Fruit fly (Drosophila melanogaster): ENCODE measurements around the gene CG9312.

The CG9312 gene

dm6 chr3R:13797269-13797677, 31.7 kb downstream of the CG9312 start (continued):
- peak in 1 of 3 experiments; percentile 26 for TF ChIP-seq lola (GFP tag; optimal IDR thresholded peaks at IDR 0.05)
- no peak for TF ChIP-seq CG6791 (GFP tag; IDR thresholded peaks at IDR 0.05; ENCODE audit: partially characterized antibody)
- TF ChIP-seq HLHmδ (GFP tag; optimal IDR thresholded peaks at IDR 0.05): peak; percentile 27
- peak; percentile 22 for TF ChIP-seq CG7556 (GFP tag; optimal IDR thresholded peaks at IDR 0.05)
- no peak for TF ChIP-seq CG10366 (GFP tag; IDR thresholded peaks at IDR 0.05)
- no peak for TF ChIP-seq CG12769 (tag; optimal IDR thresholded peaks at IDR 0.05)
- TF ChIP-seq gsb-n (tag; optimal IDR thresholded peaks at IDR 0.05): peak; percentile 30
- no peak for TF ChIP-seq CG2889 (GFP tag; IDR thresholded peaks at IDR 0.05)
- no peak for TF ChIP-seq Xrp1 (GFP tag; IDR thresholded peaks at IDR 0.05)
- peak in 1 of 2 experiments; percentile 51 for TF ChIP-seq bsh (GFP tag; optimal IDR thresholded peaks at IDR 0.05)
- peak; percentile 46 for TF ChIP-seq phol (tag; optimal IDR thresholded peaks at IDR 0.05)
- TF ChIP-seq zf30C (GFP tag; optimal IDR thresholded peaks at IDR 0.05): peak; percentile 23
- TF ChIP-seq CG7745 (tag; optimal IDR thresholded peaks at IDR 0.05): no peak
- no peak for TF ChIP-seq caup (GFP tag; optimal IDR thresholded peaks at IDR 0.05; ENCODE audit: severe bottlenecking)
- TF ChIP-seq Awh (GFP tag; IDR thresholded peaks at IDR 0.05): peak; percentile 55; the same call in 1 of the 2 replicates

dm6 chr3R:13797823-13798446, 32.4 kb downstream of the CG9312 start:
- TF ChIP-seq Scr (GFP tag; IDR thresholded peaks at IDR 0.05; ENCODE audit: partially characterized antibody): peak; percentile 71
- peak; percentile 65 for TF ChIP-seq vnd (GFP tag; IDR thresholded peaks at IDR 0.05; ENCODE audit: partially characterized antibody)
- TF ChIP-seq CG11504 (tag; optimal IDR thresholded peaks at IDR 0.05): peak; percentile 18
- 0 out of 3 replicates have a peak, but pooled peaks have one; percentile 43 for TF ChIP-seq zen2 (GFP tag; IDR thresholded peaks at IDR 0.05; ENCODE audit: partially characterized antibody)
- TF ChIP-seq CG34224 (GFP tag; IDR thresholded peaks at IDR 0.05; ENCODE audit: partially characterized antibody): peak; percentile 50; the same call in 2 of the 3 replicates
- no peak for TF ChIP-seq CG4404 (GFP tag; IDR thresholded peaks at IDR 0.05)
- peak; percentile 28 for TF ChIP-seq Med (GFP tag)
- TF ChIP-seq Stat92E (GFP tag; optimal IDR thresholded peaks at IDR 0.05): no peak
- peak; percentile 35; the same call in 1 of the 2 replicates for TF ChIP-seq inv (GFP tag; IDR thresholded peaks at IDR 0.05; ENCODE audit: partially characterized antibody)
- no peak for TF ChIP-seq ems (GFP tag; optimal IDR thresholded peaks at IDR 0.05)
- peak; percentile 71; the same call in 1 of the 3 replicates for TF ChIP-seq mld (GFP tag; IDR thresholded peaks at IDR 0.05; ENCODE audit: partially characterized antibody)
- TF ChIP-seq lbe (GFP tag; optimal IDR thresholded peaks at IDR 0.05): no peak
- TF ChIP-seq chinmo (GFP tag; IDR thresholded peaks at IDR 0.05; ENCODE audit: partially characterized antibody): peak; percentile 50; the same call in 1 of the 4 replicates
- TF ChIP-seq row (GFP tag; IDR thresholded peaks at IDR 0.05): no peak
- no peak for TF ChIP-seq CG7928 (GFP tag; optimal IDR thresholded peaks at IDR 0.05)
- TF ChIP-seq CG6791 (GFP tag; IDR thresholded peaks at IDR 0.05; ENCODE audit: partially characterized antibody): peak; percentile 82
- no peak for TF ChIP-seq CG15479 (GFP tag; optimal IDR thresholded peaks at IDR 0.05)
- TF ChIP-seq bbx (GFP tag; IDR thresholded peaks at IDR 0.05; ENCODE audit: partially characterized antibody): peak; percentile 82
- TF ChIP-seq sens (GFP tag): peak; percentile 45
- no peak for TF ChIP-seq sqz (GFP tag; optimal IDR thresholded peaks at IDR 0.05)
- peak; percentile 67 for TF ChIP-seq Bgb (GFP tag; IDR thresholded peaks at IDR 0.05; ENCODE audit: partially characterized antibody)
- TF ChIP-seq knrl (GFP tag; IDR thresholded peaks at IDR 0.05; ENCODE audit: partially characterized antibody): peak; percentile 63
- TF ChIP-seq B-H1 (GFP tag; IDR thresholded peaks at IDR 0.05): no peak
- TF ChIP-seq CG7786 (GFP tag; optimal IDR thresholded peaks at IDR 0.05): no peak
- TF ChIP-seq CG15073 (GFP tag; optimal IDR thresholded peaks at IDR 0.05): no peak
- TF ChIP-seq amos (GFP tag; IDR thresholded peaks at IDR 0.05; ENCODE audit: partially characterized antibody): peak; percentile 77; the same call in 1 of the 2 replicates
- no peak for TF ChIP-seq HmgD (GFP tag; optimal IDR thresholded peaks at IDR 0.05)
- TF ChIP-seq CG11398 (GFP tag; optimal IDR thresholded peaks at IDR 0.05): no peak
- TF ChIP-seq Dll (GFP tag; IDR thresholded peaks at IDR 0.05; ENCODE audit: partially characterized antibody): peak; percentile 56; the same call in 2 of the 4 replicates
- TF ChIP-seq CG2129 (GFP tag; IDR thresholded peaks at IDR 0.05; ENCODE audit: partially characterized antibody): peak; percentile 40; the same call in 1 of the 2 replicates
- no peak for TF ChIP-seq Chrac-16 (GFP tag; optimal IDR thresholded peaks at IDR 0.05)

Data from whole organism, embryonic.